Worm (Caenorhabditis elegans) whole organism, dauer: ENCODE data around the gene K08E4.8.

Experiments used
- unc-62 ChIP-seq: sonication (generic microtip); optimal IDR thresholded peaks from 2 replicates; lab custom pipeline; 2017; ENCODE audit warnings: missing biosample characterization, missing genetic modification reagents, missing genetic modification characterization

The K08E4.8 gene

DNA sequence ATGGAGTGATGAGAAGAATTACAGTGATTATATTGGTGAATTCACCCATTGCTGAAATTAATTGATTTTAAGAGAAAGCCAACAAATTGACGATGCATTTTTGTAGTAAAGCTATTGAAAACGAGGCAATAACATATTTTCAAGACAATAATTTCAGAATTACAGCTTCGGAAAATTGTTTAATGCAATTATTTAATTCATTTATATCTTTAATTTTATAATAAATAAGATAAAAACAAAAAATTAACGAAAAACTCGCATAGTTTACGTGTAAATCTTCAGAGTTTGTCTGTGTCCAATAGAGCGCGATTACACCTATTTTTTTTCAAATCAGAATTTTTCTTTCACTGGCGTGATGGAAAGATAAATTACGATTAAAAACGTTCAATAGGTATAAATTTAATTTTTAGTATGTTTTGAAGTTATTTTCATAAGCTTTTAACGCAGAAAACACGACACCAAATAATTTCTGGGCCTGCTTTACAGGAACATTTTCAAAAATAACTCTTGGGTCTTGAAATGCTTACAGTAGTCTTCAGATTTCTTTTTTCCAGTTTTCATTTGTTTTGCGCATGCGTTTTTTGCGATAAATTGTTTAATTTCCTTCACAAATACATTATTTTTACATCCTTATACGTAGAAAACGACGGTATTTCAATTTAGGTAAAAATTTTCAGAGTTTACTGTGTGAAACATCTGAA lies 17.1 kb upstream of the K08E4.8 start, which contains the start of gene tmed-1:
tmed-1 (minus strand) TSS at position 51 of the 701 bp plus-strand sequence.
- TF ChIP-seq unc-62 (GFP tag; lab: Kevin White, UChicago) = no peak

DNA sequence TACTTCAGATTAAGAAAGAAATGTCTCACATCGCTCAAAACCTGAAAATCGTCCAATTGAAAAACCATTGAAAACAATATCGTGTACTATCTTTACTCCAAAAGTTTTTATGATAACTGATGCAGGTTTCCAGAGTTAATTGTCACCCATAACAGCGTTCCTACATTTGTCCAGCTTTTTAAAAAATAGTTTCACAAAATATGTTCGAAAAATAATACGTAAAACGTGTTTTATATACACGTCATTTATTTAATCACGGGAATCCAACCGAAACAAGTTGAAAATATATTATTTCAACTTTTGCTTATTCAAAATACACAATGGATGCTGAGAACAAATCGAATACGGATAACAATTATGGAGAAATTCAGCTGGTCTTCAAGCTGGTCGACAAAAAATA lies 14.4 kb upstream of the K08E4.8 start, which contains the start of gene K08E4.7:
K08E4.7 (plus strand) TSS at position 301 of the 400 bp plus-strand sequence.
- TF ChIP-seq unc-62 (GFP tag; lab: Kevin White, UChicago) = no peak

- TF ChIP-seq unc-62 (GFP tag; lab: Kevin White, UChicago) = no peak
These were observed 7.5 kb upstream of the K08E4.8 start, which contains the start of gene bath-37 for ce11 chrIV:12068590-12068989. Gene bath-37 (plus strand): TSS chrIV:12068890.

DNA sequence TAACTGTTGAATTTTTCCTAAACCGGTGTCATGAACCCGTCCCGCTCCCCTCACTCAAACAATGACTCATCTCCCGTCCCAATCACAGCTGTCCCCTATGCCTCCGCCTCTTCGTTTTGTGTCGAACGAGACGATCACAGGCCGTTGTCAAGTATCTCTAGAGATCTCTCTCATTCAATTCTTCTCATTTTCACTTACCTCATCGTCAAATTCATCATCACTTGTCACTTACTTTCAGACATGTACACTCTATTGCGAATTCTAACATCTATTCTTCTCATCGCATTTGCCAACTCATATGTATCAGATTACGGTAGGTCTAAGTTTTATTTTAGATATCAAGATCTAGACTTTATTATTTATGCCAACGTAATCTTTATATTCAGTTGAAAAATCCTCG lies 3.6 kb downstream of the K08E4.8 start, which contains the start of gene K08E4.3:
K08E4.3 (plus strand) TSS at position 235 of the 400 bp plus-strand sequence.
- TF ChIP-seq unc-62 (GFP tag; lab: Kevin White, UChicago) = no peak

- no peak for TF ChIP-seq unc-62 (GFP tag; lab: Kevin White, UChicago)
These were observed 4.5 kb downstream of the K08E4.8 start, which contains the start of gene K08E4.2 for ce11 chrIV:12056603-12057002. Gene K08E4.2 (minus strand): TSS chrIV:12056656.

ce11 chrIV:12052461-12052860 lies 8.7 kb downstream of the K08E4.8 start:
- TF ChIP-seq unc-62 (GFP tag; lab: Kevin White, UChicago) = no peak

- TF ChIP-seq unc-62 (GFP tag; lab: Kevin White, UChicago) = no peak
These were observed 9.9 kb downstream of the K08E4.8 start, which contains the start of the genes bre-5 and spt-5 for ce11 chrIV:12051049-12051792. Gene bre-5 (minus strand): TSS chrIV:12051215. Gene spt-5 (plus strand): TSS chrIV:12051491.

DNA sequence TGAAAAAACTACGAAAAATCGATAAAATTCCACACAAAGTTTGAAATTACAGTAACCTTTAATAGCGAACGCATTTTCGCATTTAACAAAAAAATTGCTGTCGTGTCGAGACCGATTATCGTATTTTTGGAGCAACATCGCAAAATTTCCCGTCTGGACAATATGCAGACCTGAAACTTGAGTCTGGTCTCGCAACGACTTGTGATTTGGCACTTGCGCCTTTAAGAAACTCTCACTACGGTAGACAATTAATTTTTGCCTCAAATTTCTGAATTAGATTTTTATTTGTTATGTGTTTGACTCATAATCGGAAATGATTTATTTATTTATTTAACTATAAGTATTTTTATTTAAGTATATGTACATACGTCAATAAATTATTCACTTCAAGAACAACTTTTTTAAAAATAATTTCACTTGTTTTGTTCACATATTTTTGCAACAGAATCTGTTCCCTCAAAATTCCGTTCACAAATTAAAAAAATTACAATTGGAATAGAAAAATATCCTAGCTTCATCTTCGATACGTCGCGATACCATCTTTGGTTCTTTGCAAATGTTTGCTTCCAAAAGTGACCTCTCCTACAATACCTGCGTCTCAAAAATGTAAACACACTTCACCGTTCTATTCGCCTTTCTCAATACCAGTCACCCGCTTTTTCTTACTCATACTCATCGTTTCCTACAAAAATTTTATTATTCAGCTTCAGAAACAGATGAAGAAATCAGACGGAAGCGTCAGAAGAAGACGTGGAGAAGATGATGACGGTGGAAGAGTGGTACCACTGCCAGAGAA lies 13.4 kb downstream of the K08E4.8 start, which contains the start of gene T12G3.4:
T12G3.4 (plus strand) TSS at position 705 of the 796 bp plus-strand sequence.
- TF ChIP-seq unc-62 (GFP tag; lab: Kevin White, UChicago) = no peak

DNA sequence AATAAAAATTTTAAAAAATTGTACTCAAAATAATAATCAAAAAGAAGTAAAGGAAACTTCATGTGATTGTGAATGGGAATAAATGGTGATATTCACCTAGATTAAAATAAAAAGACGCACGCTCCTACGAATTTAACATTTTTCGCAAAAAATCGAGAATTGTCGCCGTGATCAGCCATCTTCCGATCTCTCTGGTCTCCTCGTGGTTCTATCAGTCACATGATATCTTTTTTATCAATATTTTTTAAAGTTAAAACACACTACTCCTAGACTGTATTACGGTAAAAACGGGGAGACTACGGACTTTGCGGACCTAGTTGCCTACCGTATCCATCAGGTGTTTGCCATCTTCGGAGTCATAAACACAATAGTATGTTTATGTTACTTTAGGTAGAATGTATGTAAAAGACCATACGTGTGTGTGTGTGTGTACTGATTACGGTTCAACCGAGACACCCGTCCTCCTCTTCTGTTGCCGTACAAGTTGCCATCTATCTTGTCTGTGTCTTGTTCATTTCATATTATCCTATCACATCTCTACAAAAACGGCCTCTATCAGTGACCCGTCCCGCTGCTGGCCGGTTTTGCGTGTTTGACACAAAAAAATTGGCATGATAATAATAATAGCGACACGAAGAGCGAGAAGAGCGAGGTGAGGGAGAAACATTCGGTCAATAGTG lies 14.5 kb downstream of the K08E4.8 start, which contains the start of gene T12G3.2:
T12G3.2 (minus strand) TSS at position 444 of the 680 bp plus-strand sequence.
- no peak for TF ChIP-seq unc-62 (GFP tag; lab: Kevin White, UChicago)

DNA sequence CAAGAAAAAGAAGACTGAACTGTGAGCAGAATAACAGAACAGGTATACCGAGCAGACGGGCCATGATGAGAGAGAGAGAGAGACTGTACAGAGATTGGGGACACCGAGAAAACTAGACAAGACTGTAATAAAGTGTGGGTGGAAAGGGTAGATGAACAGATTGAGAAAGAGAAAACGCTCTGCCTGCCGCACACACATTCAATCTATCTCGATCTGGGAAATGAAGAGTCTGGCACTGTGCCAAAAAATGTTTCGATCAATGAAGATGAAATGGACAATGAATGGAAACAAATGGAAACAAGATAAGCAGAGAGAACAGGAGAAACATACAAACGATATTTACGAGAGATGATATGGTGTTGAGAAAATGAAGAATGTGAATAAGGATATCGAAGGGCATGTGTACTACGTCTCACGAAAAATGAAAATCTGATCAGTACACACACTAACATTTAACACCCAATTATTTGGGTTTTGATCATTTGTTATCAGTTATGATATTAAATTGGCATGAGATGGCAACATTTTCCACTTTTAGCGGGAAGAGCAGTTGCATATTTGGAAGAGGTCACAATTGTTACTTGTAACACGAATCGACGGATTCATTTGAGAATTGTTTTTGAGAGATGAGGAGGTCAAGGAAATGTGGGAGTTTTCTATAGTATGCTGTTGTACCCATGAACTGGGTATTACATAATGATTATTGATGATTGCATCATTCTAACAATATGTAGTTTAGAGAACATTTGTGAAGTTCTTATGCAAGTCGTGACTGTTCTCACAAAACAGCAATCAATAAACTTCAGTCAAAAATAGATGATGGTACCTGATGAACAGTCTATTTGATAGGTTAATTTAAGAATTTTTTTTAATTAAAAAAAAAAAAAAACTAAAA lies 16.0 kb downstream of the K08E4.8 start:
- no peak for TF ChIP-seq unc-62 (GFP tag; lab: Kevin White, UChicago)

ce11 chrIV:12043054-12043453 lies 18.1 kb downstream of the K08E4.8 start:
- TF ChIP-seq unc-62 (GFP tag; lab: Kevin White, UChicago) = no peak

DNA sequence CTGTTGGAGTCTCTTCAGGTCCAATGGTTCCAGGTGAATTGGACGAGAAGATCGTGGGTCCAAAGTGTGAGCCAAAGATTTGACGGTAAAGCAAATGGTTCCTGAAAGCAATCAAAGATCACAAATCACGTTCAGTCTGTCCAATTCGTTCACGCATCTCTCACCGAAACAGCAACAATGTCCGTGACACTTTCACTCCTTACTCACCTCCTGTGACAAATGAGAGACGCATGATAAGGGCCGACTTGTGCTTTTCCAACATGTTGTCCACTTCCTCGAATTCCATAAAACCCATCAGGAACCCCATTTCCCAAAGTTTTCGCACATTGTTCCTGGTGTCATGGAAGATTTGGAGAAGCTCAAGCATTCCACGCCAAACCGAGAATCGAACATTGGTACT lies 20.7 kb downstream of the K08E4.8 start:
- TF ChIP-seq unc-62 (GFP tag; lab: Kevin White, UChicago) = no peak

- TF ChIP-seq unc-62 (GFP tag; lab: Kevin White, UChicago) = no peak
These were observed 24.2 kb downstream of the K08E4.8 start for ce11 chrIV:12036924-12037323.

DNA sequence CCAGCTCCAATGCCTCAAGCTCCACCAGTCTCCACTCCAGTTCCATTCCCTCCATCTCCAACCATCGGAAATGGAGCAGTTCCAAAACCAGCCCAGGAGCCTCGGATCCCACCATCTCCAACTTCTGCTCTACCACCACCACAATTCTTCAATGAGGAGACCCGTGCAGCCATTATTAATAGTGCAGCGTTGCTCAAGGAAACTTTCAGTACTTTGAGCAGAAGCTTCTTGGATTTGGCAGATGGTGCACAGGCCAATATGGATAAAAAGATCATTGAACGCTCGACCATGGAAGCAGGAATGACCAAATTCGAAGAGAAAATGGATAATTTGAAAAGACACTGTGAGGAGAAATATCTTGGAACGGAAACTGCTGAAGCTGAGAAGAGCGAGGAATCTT lies 25.7 kb downstream of the K08E4.8 start:
- no peak for TF ChIP-seq unc-62 (GFP tag; lab: Kevin White, UChicago)
